Worm (Caenorhabditis elegans): Measurements from ENCODE around the gene F54F7.10.

ce11 chrX:11882800-11883199 lies 19.4 kb downstream of the F54F7.10 start, which contains the start of the genes Y62H9A.5 and ule-5:
- no peak for TF ChIP-seq cog-1 (tag; optimal IDR thresholded peaks at IDR 0.05)
- TF ChIP-seq ztf-23 (GFP tag; IDR thresholded peaks at IDR 0.05): no peak
- TF ChIP-seq ref-1 (GFP tag; conservative IDR thresholded peaks at IDR 0.05): no peak
- no peak for TF ChIP-seq flt-1 (GFP tag; IDR thresholded peaks at IDR 0.05)
- no peak for TF ChIP-seq T22C8.4 (GFP tag; IDR thresholded peaks at IDR 0.05)
- TF ChIP-seq med-1 (GFP tag; optimal IDR thresholded peaks at IDR 0.05; ENCODE audit: insufficient read depth): no peak
- no peak for TF ChIP-seq ztf-29 (GFP tag; IDR thresholded peaks at IDR 0.05)
- no peak for TF ChIP-seq tab-1 (GFP tag; IDR thresholded peaks at IDR 0.05)
- no peak for TF ChIP-seq klf-2 (GFP tag; conservative IDR thresholded peaks at IDR 0.05)

All from whole organism, midembryonic.